Fruit fly (Drosophila melanogaster) whole organism, prepupa: ENCODE results near the gene Tnpo.

Experiments used
- CG10631 ChIP-seq: fragments of 200-800 bp; sonication (Bioruptor generic); optimal IDR thresholded peaks from 2 replicates; lab custom pipeline; 2016; ENCODE audit warnings: missing biosample characterization, missing genetic modification characterization
- CG10669 ChIP-seq: fragments of 200-800 bp; sonication (Bioruptor generic); optimal IDR thresholded peaks from 3 replicates; lab custom pipeline; 2018; ENCODE audit warnings: missing biosample characterization, mild to moderate bottlenecking, missing genetic modification characterization, moderate library complexity
- CG11762 ChIP-seq: fragments of 200-800 bp; sonication (Bioruptor generic); optimal IDR thresholded peaks from 3 replicates; lab custom pipeline; 2016; ENCODE audit warnings: missing biosample characterization, missing genetic modification characterization; ENCODE audit not compliant: insufficient read depth
- CG15336 ChIP-seq: fragments of 200-800 bp; sonication (Bioruptor generic); IDR thresholded peaks from 2 replicates; pipeline ENCODE4 v1.3.6; 2022; ENCODE audit warnings: missing biosample characterization, missing genetic modification characterization
- CG1621 ChIP-seq: fragments of 200-800 bp; sonication (Bioruptor generic); optimal IDR thresholded peaks from 3 replicates; lab custom pipeline; 2018; ENCODE audit warnings: missing biosample characterization, mild to moderate bottlenecking, missing genetic modification characterization
- CG16779 ChIP-seq: fragments of 200-800 bp; sonication (Bioruptor generic); optimal IDR thresholded peaks from 3 replicates; lab custom pipeline; 2017; ENCODE audit warnings: missing biosample characterization, mild to moderate bottlenecking, missing genetic modification characterization
- CG31627 ChIP-seq: fragments of 200-800 bp; sonication (Bioruptor generic); optimal IDR thresholded peaks from 3 replicates; lab custom pipeline; 2016; ENCODE audit warnings: missing biosample characterization, missing genetic modification characterization
- CG34406 ChIP-seq: fragments of 200-800 bp; sonication (Bioruptor generic); optimal IDR thresholded peaks from 3 replicates; lab custom pipeline; 2016; ENCODE audit warnings: missing biosample characterization, missing genetic modification characterization
- CG4318 ChIP-seq: fragments of 200-800 bp; sonication (Bioruptor generic); optimal IDR thresholded peaks from 3 replicates; lab custom pipeline; 2017; ENCODE audit warnings: missing biosample characterization, mild to moderate bottlenecking, missing genetic modification characterization
- CG6163 ChIP-seq: fragments of 200-800 bp; sonication (Bioruptor generic); IDR thresholded peaks from 3 replicates; pipeline ENCODE4 v1.3.6; 2022; ENCODE audit warnings: missing biosample characterization, missing genetic modification characterization
- CG6276 ChIP-seq: fragments of 200-800 bp; sonication (Bioruptor generic); optimal IDR thresholded peaks from 2 replicates; lab custom pipeline; 2017; ENCODE audit warnings: missing biosample characterization, mild to moderate bottlenecking, missing genetic modification characterization
- CG6792 ChIP-seq: fragments of 200-800 bp; sonication (Bioruptor generic); optimal IDR thresholded peaks from 3 replicates; lab custom pipeline; 2016; ENCODE audit warnings: missing biosample characterization, missing genetic modification characterization
- CG6808 ChIP-seq: fragments of 200-800 bp; sonication (Bioruptor generic); optimal IDR thresholded peaks from 3 replicates; lab custom pipeline; 2017; ENCODE audit warnings: missing biosample characterization, missing genetic modification characterization, mild to moderate bottlenecking, moderate library complexity, missing genetic modification reagents
- CG7368 ChIP-seq: fragments of 200-800 bp; sonication (Bioruptor generic); optimal IDR thresholded peaks from 3 replicates; lab custom pipeline; 2016; ENCODE audit warnings: missing biosample characterization, missing genetic modification characterization
- CG8119 ChIP-seq: fragments of 200-800 bp; sonication (Bioruptor generic); IDR thresholded peaks from 3 replicates; pipeline ENCODE4 v1.3.6; 2022; ENCODE audit warnings: missing biosample characterization, missing genetic modification characterization
- CG8319 ChIP-seq: fragments of 200-800 bp; sonication (Bioruptor generic); optimal IDR thresholded peaks from 3 replicates; lab custom pipeline; 2016; ENCODE audit warnings: missing biosample characterization, missing genetic modification characterization
- CG8632 ChIP-seq: fragments of 200-800 bp; sonication (Bioruptor generic); optimal IDR thresholded peaks from 3 replicates; lab custom pipeline; 2016; ENCODE audit warnings: missing biosample characterization, missing genetic modification characterization
- Eip75B ChIP-seq: fragments of 200-800 bp; sonication (Bioruptor generic); optimal IDR thresholded peaks from 3 replicates; lab custom pipeline; 2016; ENCODE audit warnings: missing biosample characterization, missing genetic modification characterization
- Eip93F ChIP-seq: fragments of 200-800 bp; sonication (Bioruptor generic); optimal IDR thresholded peaks from 2 replicates; lab custom pipeline; 2016; ENCODE audit warnings: missing biosample characterization, mild to moderate bottlenecking, missing genetic modification characterization
- Ets21C ChIP-seq: fragments of 200-800 bp; sonication (Bioruptor generic); optimal IDR thresholded peaks from 3 replicates; lab custom pipeline; 2016; ENCODE audit warnings: missing biosample characterization, missing genetic modification characterization
- Ets96B ChIP-seq: fragments of 200-800 bp; optimal IDR thresholded peaks from 2 replicates; lab custom pipeline; 2019; ENCODE audit warnings: missing biosample characterization, mild to moderate bottlenecking, missing genetic modification characterization, moderate library complexity
- Gug ChIP-seq: fragments of 200-800 bp; sonication (Bioruptor generic); IDR thresholded peaks from 2 replicates; pipeline ENCODE4 v1.3.6; 2022; ENCODE audit warnings: missing biosample characterization, missing genetic modification characterization
- Hr38 ChIP-seq: sonication (Bioruptor generic); optimal IDR thresholded peaks from 2 replicates; lab custom pipeline; 2016; ENCODE audit warnings: missing biosample characterization, missing genetic modification characterization
- Hr4 ChIP-seq: fragments of 200-800 bp; sonication (Bioruptor generic); optimal IDR thresholded peaks from 3 replicates; lab custom pipeline; 2016; ENCODE audit warnings: missing biosample characterization, missing genetic modification characterization
- Lpt ChIP-seq: fragments of 200-800 bp; sonication (Bioruptor generic); optimal IDR thresholded peaks from 3 replicates; lab custom pipeline; 2016; ENCODE audit warnings: missing biosample characterization, missing genetic modification characterization
- Met ChIP-seq: fragments of 200-800 bp; sonication (Bioruptor generic); optimal IDR thresholded peaks from 3 replicates; lab custom pipeline; 2016; ENCODE audit warnings: missing biosample characterization, missing genetic modification characterization
- OdsH ChIP-seq: fragments of 200-800 bp; sonication (Bioruptor generic); optimal IDR thresholded peaks from 3 replicates; lab custom pipeline; 2016; ENCODE audit warnings: missing biosample characterization, missing genetic modification characterization
- Sox14 ChIP-seq: fragments of 200-800 bp; sonication (Bioruptor generic); optimal IDR thresholded peaks from 3 replicates; lab custom pipeline; 2016; ENCODE audit warnings: missing biosample characterization, missing genetic modification characterization
- Sox15 ChIP-seq: fragments of 200-800 bp; sonication (Bioruptor generic); optimal IDR thresholded peaks from 3 replicates; lab custom pipeline; 2016; ENCODE audit warnings: missing biosample characterization, missing genetic modification characterization
- achi ChIP-seq: fragments of 200-800 bp; sonication (Bioruptor generic); optimal IDR thresholded peaks from 3 replicates; lab custom pipeline; 2016; ENCODE audit warnings: missing biosample characterization, missing genetic modification characterization
- dac ChIP-seq: fragments of 200-800 bp; sonication (Bioruptor generic); optimal IDR thresholded peaks from 2 replicates; lab custom pipeline; 2017; ENCODE audit warnings: missing biosample characterization, mild to moderate bottlenecking, missing genetic modification characterization
- dsx ChIP-seq: fragments of 200-800 bp; optimal IDR thresholded peaks from 3 replicates; lab custom pipeline; 2019; ENCODE audit warnings: missing biosample characterization, mild to moderate bottlenecking, missing genetic modification characterization, moderate library complexity; ENCODE audit not compliant: poor library complexity, severe bottlenecking
- fd59A ChIP-seq: fragments of 200-800 bp; sonication (Bioruptor generic); optimal IDR thresholded peaks from 2 replicates; lab custom pipeline; 2017; ENCODE audit warnings: missing biosample characterization, mild to moderate bottlenecking, missing genetic modification characterization, missing genetic modification reagents
- fd85E ChIP-seq: fragments of 200-800 bp; sonication (Bioruptor generic); optimal IDR thresholded peaks from 3 replicates; lab custom pipeline; 2016; ENCODE audit warnings: missing biosample characterization, missing genetic modification characterization
- net ChIP-seq: fragments of 200-800 bp; sonication (Bioruptor generic); optimal IDR thresholded peaks from 3 replicates; lab custom pipeline; 2016; ENCODE audit warnings: missing biosample characterization, missing genetic modification characterization
- pdm3 ChIP-seq: fragments of 200-800 bp; sonication (Bioruptor generic); optimal IDR thresholded peaks from 3 replicates; lab custom pipeline; 2016; ENCODE audit warnings: missing biosample characterization, missing genetic modification characterization
- salr ChIP-seq, 2 experiments: fragments of 200-800 bp; sonication (Bioruptor generic); optimal IDR thresholded peaks; 3 replicates each; lab custom pipeline; 2016 to 2018; ENCODE audit warnings: missing biosample characterization in 2 of 2, missing genetic modification characterization in 2 of 2, mild to moderate bottlenecking in 1 of 2
- spab ChIP-seq: fragments of 200-800 bp; sonication (Bioruptor generic); optimal IDR thresholded peaks from 2 replicates; lab custom pipeline; 2017; ENCODE audit warnings: missing biosample characterization, mild to moderate bottlenecking, missing genetic modification characterization, missing genetic modification reagents
- ss ChIP-seq, 2 experiments: fragments of 200-800 bp; sonication (Bioruptor generic); optimal IDR thresholded peaks; 2 replicates in 1 of 2; 3 replicates in 1 of 2; lab custom pipeline; 2017 to 2018; ENCODE audit warnings: mild to moderate bottlenecking in 2 of 2, missing biosample characterization in 2 of 2, missing genetic modification characterization in 2 of 2, moderate library complexity in 1 of 2
- svp ChIP-seq: fragments of 200-800 bp; sonication (Bioruptor generic); peaks from one replicate; lab custom pipeline; 2016; ENCODE audit warnings: missing biosample characterization, missing genetic modification characterization
- topi ChIP-seq: fragments of 200-800 bp; sonication (Bioruptor generic); optimal IDR thresholded peaks from 3 replicates; lab custom pipeline; 2016; ENCODE audit warnings: missing biosample characterization, missing genetic modification characterization

Tnpo gene

dm6 chr3L:6158530-6158929 lies 34.8 kb upstream of the Tnpo start, which contains the start of gene Cpr65Ay:
Cpr65Ay (minus strand) TSS chr3L:6158630.
- TF ChIP-seq Sox14 (GFP tag; lab: Kevin White, UChicago) (no peak), CG6792 (GFP tag; lab: Kevin White, UChicago) (no peak), Eip75B (GFP tag; lab: Kevin White, UChicago) (no peak), spab (no peak), CG8119 (GFP tag; lab: Robert Waterston, UW) (no peak), CG6163 (no peak), CG7368 (GFP tag; lab: Kevin White, UChicago) (no peak), CG11762 (GFP tag; lab: Kevin White, UChicago) (no peak), dsx (GFP tag; lab: Kevin White, UChicago) (no peak), Ets21C (GFP tag; lab: Kevin White, UChicago) (no peak), Gug (GFP tag; lab: Robert Waterston, UW) (no peak), CG10631 (no peak), fd59A (GFP tag; lab: Kevin White, UChicago) (no peak), ss (GFP tag; optimal IDR thresholded peaks at IDR 0.05; lab: Kevin White, UChicago) (no peak), CG31627 (GFP tag; lab: Kevin White, UChicago) (no peak), CG34406 (GFP tag; lab: Kevin White, UChicago) (no peak)

dm6 chr3L:6159863-6160262 lies 33.4 kb upstream of the Tnpo start:
- TF ChIP-seq svp (GFP tag; lab: Kevin White, UChicago) (peak; percentile 47), CG6276 (GFP tag; lab: Kevin White, UChicago) (no peak)

- TF ChIP-seq Ets96B (no peak), CG34406 (GFP tag; lab: Kevin White, UChicago) (no peak), achi (GFP tag; lab: Kevin White, UChicago) (no peak), CG8119 (GFP tag; lab: Robert Waterston, UW) (no peak), fd85E (GFP tag; lab: Kevin White, UChicago) (no peak), Hr4 (no peak), Met (no peak), topi (GFP tag; lab: Kevin White, UChicago) (no peak), CG16779 (tag; lab: Kevin White, UChicago) (no peak), OdsH (GFP tag; lab: Kevin White, UChicago) (no peak), dsx (GFP tag; lab: Kevin White, UChicago) (no peak), net (GFP tag; lab: Kevin White, UChicago) (no peak), CG31627 (GFP tag; lab: Kevin White, UChicago) (no peak), CG7368 (GFP tag; lab: Kevin White, UChicago) (no peak), CG1621 (tag; lab: Kevin White, UChicago) (no peak)
Observed at dm6 chr3L:6160514-6160913, 32.8 kb upstream of the Tnpo start, which contains the start of gene Cpr65Az. Cpr65Az (plus strand) TSS chr3L:6160814.

- TF ChIP-seq Lpt, result no peak
- TF ChIP-seq dac (GFP tag; lab: Kevin White, UChicago), result no peak
- TF ChIP-seq CG6808 (GFP tag; lab: Kevin White, UChicago), result no peak
- no peak for TF ChIP-seq CG1621 (tag; lab: Kevin White, UChicago)
- no peak for TF ChIP-seq Ets21C (GFP tag; lab: Kevin White, UChicago)
- TF ChIP-seq CG8632 (GFP tag; lab: Kevin White, UChicago), result no peak
- TF ChIP-seq achi (GFP tag; lab: Kevin White, UChicago), result no peak
- TF ChIP-seq pdm3 (GFP tag; lab: Kevin White, UChicago), result no peak
- TF ChIP-seq Hr38 (GFP tag; lab: Kevin White, UChicago), result no peak
- no peak for TF ChIP-seq topi (GFP tag; lab: Kevin White, UChicago)
- TF ChIP-seq CG15336 (GFP tag; lab: Robert Waterston, UW), result no peak
- TF ChIP-seq Sox15 (GFP tag; lab: Kevin White, UChicago), result no peak
- no peak for TF ChIP-seq ss (GFP tag; optimal IDR thresholded peaks at IDR 0.05; lab: Kevin White, UChicago)
- TF ChIP-seq CG8319 (GFP tag; lab: Kevin White, UChicago), result no peak
- no peak for TF ChIP-seq CG4318 (GFP tag; lab: Kevin White, UChicago)
- no peak for TF ChIP-seq Eip93F (GFP tag; lab: Kevin White, UChicago)
- TF ChIP-seq CG16779 (tag; lab: Kevin White, UChicago), result no peak
- TF ChIP-seq CG10669 (GFP tag; lab: Kevin White, UChicago), result no peak
- TF ChIP-seq salr (GFP tag; optimal IDR thresholded peaks at IDR 0.05; lab: Kevin White, UChicago), result no peak
- TF ChIP-seq, all 60 proteins: peak for 0
Observed at dm6 chr3L:6161997-6162396, 31.3 kb upstream of the Tnpo start.
